Worm (Caenorhabditis elegans) whole organism, L4 larva: ENCODE data around the gene zig-2.

Experiments used
- ZK546.5 ChIP-seq, 2 experiments: sonication (generic microtip); optimal IDR thresholded peaks; 2 replicates each; lab custom pipeline; 2017; ENCODE audit warnings: missing biosample characterization in 2 of 2, missing genetic modification characterization in 2 of 2
- attf-4 ChIP-seq: sonication (generic microtip); optimal IDR thresholded peaks from 3 replicates; lab custom pipeline; 2017; ENCODE audit warnings: missing biosample characterization, missing genetic modification characterization
- lin-15B ChIP-seq: fragments of 150-350 bp; sonication (generic microtip); optimal IDR thresholded peaks from 3 replicates; lab custom pipeline; 2014; ENCODE audit warnings: missing biosample characterization, missing genetic modification characterization
- nhr-76 ChIP-seq: fragments of 150-350 bp; optimal IDR thresholded peaks from 2 replicates; lab custom pipeline; 2014; ENCODE audit warnings: missing biosample characterization, missing genetic modification characterization

ce11 chrX:12337846-12338490, 3.3 kb downstream of the zig-2 start, which contains the start of gene srd-44:
- TF ChIP-seq ZK546.5 (tag; optimal IDR thresholded peaks at IDR 0.05; lab: Kevin White, UChicago) (no peak), lin-15B (tag; lab: Kevin White, UChicago) (no peak), nhr-76 (tag; lab: Kevin White, UChicago) (no peak), attf-4 (tag; lab: Kevin White, UChicago) (no peak)
